Worm (Caenorhabditis elegans): Measurements from ENCODE around the gene kin-16.

DNA sequence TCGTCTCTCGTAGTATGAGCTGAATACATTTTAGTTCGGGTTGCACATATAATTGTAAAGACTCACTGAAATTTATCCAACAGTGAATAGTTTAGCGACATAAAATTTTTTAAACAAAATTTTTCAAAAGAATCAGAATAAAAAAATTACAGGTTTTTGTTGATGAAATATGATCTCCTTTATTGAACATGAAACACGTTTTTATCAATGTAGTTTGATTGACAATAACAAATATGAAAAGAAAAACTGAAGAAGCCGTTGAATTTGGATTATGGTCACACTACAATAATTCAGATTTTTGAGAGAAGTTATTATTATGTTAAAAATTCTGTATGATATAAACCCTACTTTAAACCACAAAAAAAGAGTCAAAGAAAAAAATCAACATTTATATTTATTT lies 4.2 kb upstream of the kin-16 start, which contains the start of gene chil-17:
- TF ChIP-seq ztf-11 (tag; optimal IDR thresholded peaks at IDR 0.05), result no peak
- no peak for TF ChIP-seq lin-15B (tag; optimal IDR thresholded peaks at IDR 0.05)
- TF ChIP-seq mef-2 (tag; optimal IDR thresholded peaks at IDR 0.05), result no peak
- no peak for TF ChIP-seq unc-130 (tag; optimal IDR thresholded peaks at IDR 0.05)
- TF ChIP-seq unc-62 (GFP tag; optimal IDR thresholded peaks at IDR 0.05), result no peak
- no peak for TF ChIP-seq ces-1 (GFP tag; optimal IDR thresholded peaks at IDR 0.05)
- TF ChIP-seq jun-1 (tag; optimal IDR thresholded peaks at IDR 0.05), result no peak
- no peak for TF ChIP-seq nhr-12 (tag; optimal IDR thresholded peaks at IDR 0.05)
- TF ChIP-seq hlh-17 (GFP tag; optimal IDR thresholded peaks at IDR 0.05; ENCODE audit: borderline replicate concordance), result no peak
- TF ChIP-seq zag-1 (tag; optimal IDR thresholded peaks at IDR 0.05), result no peak
